Worm (Caenorhabditis elegans): ENCODE data around the gene ccdc-149.

ce11 chrX:11468814-11469213, 42.4 kb downstream of the ccdc-149 start:
- TF ChIP-seq ama-1 (optimal IDR thresholded peaks at IDR 0.05) (no peak), ceh-13 (GFP tag; optimal IDR thresholded peaks at IDR 0.05) (no peak), B0310.2 (tag; optimal IDR thresholded peaks at IDR 0.05) (no peak), ceh-36 (tag; optimal IDR thresholded peaks at IDR 0.05) (no peak), hmg-4 (GFP tag; optimal IDR thresholded peaks at IDR 0.05) (no peak), flt-1 (GFP tag; IDR thresholded peaks at IDR 0.05) (no peak), scrt-1 (GFP tag; IDR thresholded peaks at IDR 0.05) (no peak), pes-1 (GFP tag; IDR thresholded peaks at IDR 0.05) (no peak), aly-1 (tag; optimal IDR thresholded peaks at IDR 0.05) (no peak), F13C5.2 (tag; optimal IDR thresholded peaks at IDR 0.05) (no peak), ets-7 (tag; optimal IDR thresholded peaks at IDR 0.05) (no peak), hnd-1 (tag; optimal IDR thresholded peaks at IDR 0.05) (no peak), hmbx-1 (tag; optimal IDR thresholded peaks at IDR 0.05) (no peak), sea-1 (GFP tag; conservative IDR thresholded peaks at IDR 0.05) (no peak)
